Fruit fly (Drosophila melanogaster) whole organism, prepupa: ENCODE measurements around the gene CG43060.

ENCODE experiments used
- Blimp-1 ChIP-seq: fragments of 200-800 bp; sonication (Bioruptor generic); optimal IDR thresholded peaks from 3 replicates; lab custom pipeline; 2017; ENCODE audit warnings: missing biosample characterization, missing genetic modification characterization, mild to moderate bottlenecking, moderate library complexity, missing genetic modification reagents
- CG10631 ChIP-seq: fragments of 200-800 bp; sonication (Bioruptor generic); optimal IDR thresholded peaks from 2 replicates; lab custom pipeline; 2016; ENCODE audit warnings: missing biosample characterization, missing genetic modification characterization
- CG10669 ChIP-seq: fragments of 200-800 bp; sonication (Bioruptor generic); optimal IDR thresholded peaks from 3 replicates; lab custom pipeline; 2018; ENCODE audit warnings: missing biosample characterization, mild to moderate bottlenecking, missing genetic modification characterization, moderate library complexity
- CG11294 ChIP-seq: fragments of 200-800 bp; sonication (Bioruptor generic); IDR thresholded peaks from 2 replicates; pipeline ENCODE4 v1.3.6; 2022; ENCODE audit warnings: missing biosample characterization, missing genetic modification characterization
- CG11762 ChIP-seq: fragments of 200-800 bp; sonication (Bioruptor generic); optimal IDR thresholded peaks from 3 replicates; lab custom pipeline; 2016; ENCODE audit warnings: missing biosample characterization, missing genetic modification characterization; ENCODE audit not compliant: insufficient read depth
- CG11902 ChIP-seq: fragments of 200-800 bp; sonication (Bioruptor generic); optimal IDR thresholded peaks from 3 replicates; lab custom pipeline; 2016; ENCODE audit warnings: missing biosample characterization, missing genetic modification characterization
- CG15336 ChIP-seq: fragments of 200-800 bp; sonication (Bioruptor generic); IDR thresholded peaks from 2 replicates; pipeline ENCODE4 v1.3.6; 2022; ENCODE audit warnings: missing biosample characterization, missing genetic modification characterization
- CG1621 ChIP-seq: fragments of 200-800 bp; sonication (Bioruptor generic); optimal IDR thresholded peaks from 3 replicates; lab custom pipeline; 2018; ENCODE audit warnings: missing biosample characterization, mild to moderate bottlenecking, missing genetic modification characterization
- CG16779 ChIP-seq: fragments of 200-800 bp; sonication (Bioruptor generic); optimal IDR thresholded peaks from 3 replicates; lab custom pipeline; 2017; ENCODE audit warnings: missing biosample characterization, mild to moderate bottlenecking, missing genetic modification characterization
- CG3032 ChIP-seq: fragments of 200-800 bp; optimal IDR thresholded peaks from 2 replicates; lab custom pipeline; 2019; ENCODE audit warnings: missing biosample characterization, mild to moderate bottlenecking, missing genetic modification characterization, moderate library complexity
- CG31627 ChIP-seq: fragments of 200-800 bp; sonication (Bioruptor generic); optimal IDR thresholded peaks from 3 replicates; lab custom pipeline; 2016; ENCODE audit warnings: missing biosample characterization, missing genetic modification characterization
- CG32006 ChIP-seq: fragments of 200-800 bp; sonication (Bioruptor generic); optimal IDR thresholded peaks from 3 replicates; lab custom pipeline; 2017; ENCODE audit warnings: missing biosample characterization, mild to moderate bottlenecking, missing genetic modification characterization
- CG34406 ChIP-seq: fragments of 200-800 bp; sonication (Bioruptor generic); optimal IDR thresholded peaks from 3 replicates; lab custom pipeline; 2016; ENCODE audit warnings: missing biosample characterization, missing genetic modification characterization
- CG3919 ChIP-seq: fragments of 200-800 bp; sonication (Bioruptor generic); optimal IDR thresholded peaks from 3 replicates; lab custom pipeline; 2016; ENCODE audit warnings: missing biosample characterization, missing genetic modification characterization
- CG4318 ChIP-seq: fragments of 200-800 bp; sonication (Bioruptor generic); optimal IDR thresholded peaks from 3 replicates; lab custom pipeline; 2017; ENCODE audit warnings: missing biosample characterization, mild to moderate bottlenecking, missing genetic modification characterization
- CG6163 ChIP-seq: fragments of 200-800 bp; sonication (Bioruptor generic); IDR thresholded peaks from 3 replicates; pipeline ENCODE4 v1.3.6; 2022; ENCODE audit warnings: missing biosample characterization, missing genetic modification characterization
- CG6792 ChIP-seq: fragments of 200-800 bp; sonication (Bioruptor generic); optimal IDR thresholded peaks from 3 replicates; lab custom pipeline; 2016; ENCODE audit warnings: missing biosample characterization, missing genetic modification characterization
- CG6808 ChIP-seq: fragments of 200-800 bp; sonication (Bioruptor generic); optimal IDR thresholded peaks from 3 replicates; lab custom pipeline; 2017; ENCODE audit warnings: missing biosample characterization, missing genetic modification characterization, mild to moderate bottlenecking, moderate library complexity, missing genetic modification reagents
- CG6854 ChIP-seq: fragments of 200-800 bp; sonication (Bioruptor generic); optimal IDR thresholded peaks from 2 replicates; lab custom pipeline; 2017; ENCODE audit warnings: missing biosample characterization, mild to moderate bottlenecking, missing genetic modification characterization
- CG7368 ChIP-seq: fragments of 200-800 bp; sonication (Bioruptor generic); optimal IDR thresholded peaks from 3 replicates; lab custom pipeline; 2016; ENCODE audit warnings: missing biosample characterization, missing genetic modification characterization
- CG8119 ChIP-seq: fragments of 200-800 bp; sonication (Bioruptor generic); IDR thresholded peaks from 3 replicates; pipeline ENCODE4 v1.3.6; 2022; ENCODE audit warnings: missing biosample characterization, missing genetic modification characterization
- CG8319 ChIP-seq: fragments of 200-800 bp; sonication (Bioruptor generic); optimal IDR thresholded peaks from 3 replicates; lab custom pipeline; 2016; ENCODE audit warnings: missing biosample characterization, missing genetic modification characterization
- CG8632 ChIP-seq: fragments of 200-800 bp; sonication (Bioruptor generic); optimal IDR thresholded peaks from 3 replicates; lab custom pipeline; 2016; ENCODE audit warnings: missing biosample characterization, missing genetic modification characterization
- CG9139 ChIP-seq: fragments of 200-800 bp; sonication (Bioruptor generic); optimal IDR thresholded peaks from 3 replicates; lab custom pipeline; 2017; ENCODE audit warnings: missing biosample characterization, mild to moderate bottlenecking, missing genetic modification characterization
- Eip75B ChIP-seq: fragments of 200-800 bp; sonication (Bioruptor generic); optimal IDR thresholded peaks from 3 replicates; lab custom pipeline; 2016; ENCODE audit warnings: missing biosample characterization, missing genetic modification characterization
- Eip78C ChIP-seq: fragments of 200-800 bp; sonication (Bioruptor generic); peaks from one replicate; lab custom pipeline; 2016; ENCODE audit warnings: missing biosample characterization, missing genetic modification characterization
- Eip93F ChIP-seq: fragments of 200-800 bp; sonication (Bioruptor generic); optimal IDR thresholded peaks from 2 replicates; lab custom pipeline; 2016; ENCODE audit warnings: missing biosample characterization, mild to moderate bottlenecking, missing genetic modification characterization
- Ets21C ChIP-seq: fragments of 200-800 bp; sonication (Bioruptor generic); optimal IDR thresholded peaks from 3 replicates; lab custom pipeline; 2016; ENCODE audit warnings: missing biosample characterization, missing genetic modification characterization
- Gug ChIP-seq: fragments of 200-800 bp; sonication (Bioruptor generic); IDR thresholded peaks from 2 replicates; pipeline ENCODE4 v1.3.6; 2022; ENCODE audit warnings: missing biosample characterization, missing genetic modification characterization
- Hr38 ChIP-seq: sonication (Bioruptor generic); optimal IDR thresholded peaks from 2 replicates; lab custom pipeline; 2016; ENCODE audit warnings: missing biosample characterization, missing genetic modification characterization
- Hr39 ChIP-seq: fragments of 200-800 bp; sonication (Bioruptor generic); optimal IDR thresholded peaks from 2 replicates; lab custom pipeline; 2016; ENCODE audit warnings: missing biosample characterization, missing genetic modification characterization
- Hr4 ChIP-seq: fragments of 200-800 bp; sonication (Bioruptor generic); optimal IDR thresholded peaks from 3 replicates; lab custom pipeline; 2016; ENCODE audit warnings: missing biosample characterization, missing genetic modification characterization
- Lpt ChIP-seq: fragments of 200-800 bp; sonication (Bioruptor generic); optimal IDR thresholded peaks from 3 replicates; lab custom pipeline; 2016; ENCODE audit warnings: missing biosample characterization, missing genetic modification characterization
- Met ChIP-seq: fragments of 200-800 bp; sonication (Bioruptor generic); optimal IDR thresholded peaks from 3 replicates; lab custom pipeline; 2016; ENCODE audit warnings: missing biosample characterization, missing genetic modification characterization
- OdsH ChIP-seq: fragments of 200-800 bp; sonication (Bioruptor generic); optimal IDR thresholded peaks from 3 replicates; lab custom pipeline; 2016; ENCODE audit warnings: missing biosample characterization, missing genetic modification characterization
- Smox ChIP-seq: fragments of 200-800 bp; sonication (Bioruptor generic); optimal IDR thresholded peaks from 3 replicates; lab custom pipeline; 2016; ENCODE audit warnings: missing biosample characterization, missing genetic modification characterization
- Sox14 ChIP-seq: fragments of 200-800 bp; sonication (Bioruptor generic); optimal IDR thresholded peaks from 3 replicates; lab custom pipeline; 2016; ENCODE audit warnings: missing biosample characterization, missing genetic modification characterization
- achi ChIP-seq: fragments of 200-800 bp; sonication (Bioruptor generic); optimal IDR thresholded peaks from 3 replicates; lab custom pipeline; 2016; ENCODE audit warnings: missing biosample characterization, missing genetic modification characterization
- acj6 ChIP-seq: fragments of 200-800 bp; sonication (Bioruptor generic); optimal IDR thresholded peaks from 3 replicates; lab custom pipeline; 2016; ENCODE audit warnings: missing biosample characterization, missing genetic modification characterization
- cyc ChIP-seq: fragments of 200-800 bp; sonication (Bioruptor generic); optimal IDR thresholded peaks from 3 replicates; lab custom pipeline; 2016; ENCODE audit warnings: missing biosample characterization, missing genetic modification characterization
- dac ChIP-seq: fragments of 200-800 bp; sonication (Bioruptor generic); optimal IDR thresholded peaks from 2 replicates; lab custom pipeline; 2017; ENCODE audit warnings: missing biosample characterization, mild to moderate bottlenecking, missing genetic modification characterization
- eg ChIP-seq: fragments of 200-800 bp; sonication (Bioruptor generic); IDR thresholded peaks from 3 replicates; pipeline ENCODE4 v1.3.6; 2022; ENCODE audit warnings: missing biosample characterization, missing genetic modification characterization
- esn ChIP-seq: fragments of 200-800 bp; sonication (Bioruptor generic); optimal IDR thresholded peaks from 2 replicates; lab custom pipeline; 2016; ENCODE audit warnings: missing biosample characterization, mild to moderate bottlenecking, missing genetic modification characterization, moderate library complexity
- fd59A ChIP-seq: fragments of 200-800 bp; sonication (Bioruptor generic); optimal IDR thresholded peaks from 2 replicates; lab custom pipeline; 2017; ENCODE audit warnings: missing biosample characterization, mild to moderate bottlenecking, missing genetic modification characterization, missing genetic modification reagents
- fd85E ChIP-seq: fragments of 200-800 bp; sonication (Bioruptor generic); optimal IDR thresholded peaks from 3 replicates; lab custom pipeline; 2016; ENCODE audit warnings: missing biosample characterization, missing genetic modification characterization
- fkh ChIP-seq: fragments of 200-800 bp; sonication (Bioruptor generic); optimal IDR thresholded peaks from 3 replicates; lab custom pipeline; 2017; ENCODE audit warnings: missing biosample characterization, mild to moderate bottlenecking, missing genetic modification characterization, moderate library complexity
- lz ChIP-seq: fragments of 200-800 bp; sonication (Bioruptor generic); optimal IDR thresholded peaks from 3 replicates; lab custom pipeline; 2016; ENCODE audit warnings: missing biosample characterization, missing genetic modification characterization
- net ChIP-seq: fragments of 200-800 bp; sonication (Bioruptor generic); optimal IDR thresholded peaks from 3 replicates; lab custom pipeline; 2016; ENCODE audit warnings: missing biosample characterization, missing genetic modification characterization
- pdm3 ChIP-seq: fragments of 200-800 bp; sonication (Bioruptor generic); optimal IDR thresholded peaks from 3 replicates; lab custom pipeline; 2016; ENCODE audit warnings: missing biosample characterization, missing genetic modification characterization
- salr ChIP-seq, 2 experiments: fragments of 200-800 bp; sonication (Bioruptor generic); optimal IDR thresholded peaks; 3 replicates each; lab custom pipeline; 2016 to 2018; ENCODE audit warnings: missing biosample characterization in 2 of 2, missing genetic modification characterization in 2 of 2, mild to moderate bottlenecking in 1 of 2
- spab ChIP-seq: fragments of 200-800 bp; sonication (Bioruptor generic); optimal IDR thresholded peaks from 2 replicates; lab custom pipeline; 2017; ENCODE audit warnings: missing biosample characterization, mild to moderate bottlenecking, missing genetic modification characterization, missing genetic modification reagents
- svp ChIP-seq: fragments of 200-800 bp; sonication (Bioruptor generic); peaks from one replicate; lab custom pipeline; 2016; ENCODE audit warnings: missing biosample characterization, missing genetic modification characterization
- topi ChIP-seq: fragments of 200-800 bp; sonication (Bioruptor generic); optimal IDR thresholded peaks from 3 replicates; lab custom pipeline; 2016; ENCODE audit warnings: missing biosample characterization, missing genetic modification characterization

CG43060 gene

DNA sequence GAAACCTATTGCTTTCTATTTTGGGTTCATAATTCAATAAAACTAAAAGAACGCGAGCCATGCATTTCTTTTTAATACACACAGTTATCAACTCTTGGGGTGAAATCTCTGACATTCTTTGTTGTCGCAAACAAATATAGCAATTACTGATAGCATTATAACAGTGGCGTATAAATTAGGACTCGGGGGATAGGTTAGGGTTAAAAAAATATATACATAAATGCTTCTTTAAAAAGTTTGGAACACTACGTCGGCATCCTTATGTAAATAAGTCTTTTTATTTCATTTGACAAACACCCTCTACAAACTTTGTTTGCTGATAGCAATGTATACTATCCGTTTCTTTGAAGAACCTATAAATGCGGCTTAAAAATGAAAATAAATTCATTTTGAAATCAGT is at the start of gene CG43060:
TSS of gene CG43060 (plus strand) at position 382 of the 400 bp plus-strand sequence.
- TF ChIP-seq dac (no peak), cyc (GFP tag; lab: Kevin White, UChicago) (no peak), CG11902 (no peak), CG6163 (GFP tag; lab: Robert Waterston, UW) (peak; percentile 25; the same call in 1 of the 3 replicates), net (no peak), CG3919 (GFP tag; lab: Kevin White, UChicago) (no peak), Eip75B (GFP tag; lab: Kevin White, UChicago) (peak; percentile 10), Eip93F (no peak), acj6 (GFP tag; lab: Kevin White, UChicago) (peak; percentile 27), salr (GFP tag; optimal IDR thresholded peaks at IDR 0.05; lab: Kevin White, UChicago) (no peak), Gug (GFP tag; lab: Robert Waterston, UW) (0 out of 2 replicates have a peak, but pooled peaks have one; percentile 18), Eip78C (GFP tag; lab: Kevin White, UChicago) (peak; percentile 87), Hr38 (GFP tag; lab: Kevin White, UChicago) (no peak), Hr4 (peak; percentile 39), Lpt (GFP tag; lab: Kevin White, UChicago) (no peak), lz (GFP tag; lab: Kevin White, UChicago) (peak; percentile 19), CG8632 (GFP tag; lab: Kevin White, UChicago) (peak; percentile 8), CG9139 (GFP tag; lab: Kevin White, UChicago) (no peak), fkh (GFP tag; lab: Kevin White, UChicago) (no peak), CG16779 (tag; lab: Kevin White, UChicago) (no peak), achi (GFP tag; lab: Kevin White, UChicago) (no peak), CG11762 (GFP tag; lab: Kevin White, UChicago) (no peak), Blimp-1 (GFP tag; lab: Kevin White, UChicago) (no peak), svp (GFP tag; lab: Kevin White, UChicago) (peak; percentile 94), fd85E (no peak), topi (GFP tag; lab: Kevin White, UChicago) (no peak), pdm3 (GFP tag; lab: Kevin White, UChicago) (peak; percentile 18), fd59A (GFP tag; lab: Kevin White, UChicago) (no peak), esn (GFP tag; lab: Kevin White, UChicago) (peak; percentile 43), Smox (GFP tag; lab: Kevin White, UChicago) (peak; percentile 41), Sox14 (peak; percentile 70), CG11294 (GFP tag; lab: Robert Waterston, UW) (no peak), CG6854 (GFP tag; lab: Kevin White, UChicago) (no peak), CG32006 (GFP tag; lab: Kevin White, UChicago) (peak; percentile 37), CG15336 (GFP tag; lab: Robert Waterston, UW) (no peak), CG10631 (no peak), CG31627 (GFP tag; lab: Kevin White, UChicago) (peak; percentile 29), CG8319 (GFP tag; lab: Kevin White, UChicago) (no peak), CG6792 (GFP tag; lab: Kevin White, UChicago) (no peak), Hr39 (peak; percentile 28), CG1621 (tag; lab: Kevin White, UChicago) (peak; percentile 0), CG8119 (GFP tag; lab: Robert Waterston, UW) (0 out of 3 replicates have a peak, but pooled peaks have one; percentile 11), eg (GFP tag; lab: Robert Waterston, UW) (0 out of 3 replicates have a peak, but pooled peaks have one; percentile 17), OdsH (GFP tag; lab: Kevin White, UChicago) (peak; percentile 10), CG34406 (GFP tag; lab: Kevin White, UChicago) (no peak), CG3032 (tag; lab: Kevin White, UChicago) (peak; percentile 16), spab (GFP tag; lab: Kevin White, UChicago) (peak; percentile 0), CG10669 (GFP tag; lab: Kevin White, UChicago) (peak; percentile 15), Ets21C (GFP tag; lab: Kevin White, UChicago) (no peak), CG4318 (no peak), CG6808 (GFP tag; lab: Kevin White, UChicago) (no peak), CG7368 (GFP tag; lab: Kevin White, UChicago) (no peak), Met (GFP tag; lab: Kevin White, UChicago) (peak; percentile 5)
